Fruit fly (Drosophila melanogaster) whole organism, embryonic: ENCODE results near the gene Pc.

Source experiments
- Antp ChIP-seq: fragments of 200-800 bp; sonication (Bioruptor generic); optimal IDR thresholded peaks from 3 replicates; lab custom pipeline; 2016; ENCODE audit warnings: missing biosample characterization, missing genetic modification characterization
- Awh ChIP-seq: fragments of 200-800 bp; sonication (Bioruptor generic); IDR thresholded peaks from 2 replicates; pipeline ENCODE4, ENCODE4 v1.3.6; 2022; ENCODE audit warnings: missing biosample characterization, missing genetic modification characterization
- CG11696 ChIP-seq: fragments of 200-800 bp; sonication (Bioruptor generic); IDR thresholded peaks from 2 replicates; pipeline ENCODE4 v1.3.6; 2022; ENCODE audit warnings: missing biosample characterization, missing genetic modification characterization
- CG12391 ChIP-seq: fragments of 200-800 bp; sonication (Bioruptor generic); optimal IDR thresholded peaks from 3 replicates; lab custom pipeline; 2018; ENCODE audit warnings: missing biosample characterization, mild to moderate bottlenecking, missing genetic modification characterization, moderate library complexity
- CG12942 ChIP-seq: fragments of 200-800 bp; sonication (Bioruptor generic); optimal IDR thresholded peaks from 3 replicates; lab custom pipeline; 2016; ENCODE audit warnings: missing biosample characterization, missing genetic modification characterization
- CG14860 ChIP-seq: fragments of 200-800 bp; sonication (Bioruptor generic); IDR thresholded peaks from 3 replicates; pipeline ENCODE4 v1.3.6; 2022; ENCODE audit warnings: missing biosample characterization, missing genetic modification characterization; ENCODE audit not compliant: partially characterized antibody
- CG15269 ChIP-seq: fragments of 200-800 bp; sonication (Bioruptor generic); optimal IDR thresholded peaks from 2 replicates; lab custom pipeline; 2018; ENCODE audit warnings: missing biosample characterization, mild to moderate bottlenecking, missing genetic modification characterization, moderate library complexity
- CG1647 ChIP-seq: fragments of 200-800 bp; sonication (Bioruptor generic); optimal IDR thresholded peaks from 3 replicates; lab custom pipeline; 2016; ENCODE audit warnings: missing biosample characterization, missing genetic modification characterization
- CG17912 ChIP-seq: fragments of 200-800 bp; sonication (Bioruptor generic); optimal IDR thresholded peaks from 2 replicates; lab custom pipeline; 2018; ENCODE audit warnings: missing biosample characterization, mild to moderate bottlenecking, missing genetic modification characterization
- CG18599 ChIP-seq: fragments of 200-800 bp; sonication (Bioruptor generic); optimal IDR thresholded peaks from 3 replicates; lab custom pipeline; 2017; ENCODE audit warnings: missing biosample characterization, missing genetic modification characterization, mild to moderate bottlenecking, moderate library complexity, missing genetic modification reagents
- CG30403 ChIP-seq: fragments of 200-800 bp; sonication (Bioruptor generic); optimal IDR thresholded peaks from 3 replicates; lab custom pipeline; 2016; ENCODE audit warnings: missing biosample characterization, missing genetic modification characterization
- CG34224 ChIP-seq: fragments of 200-800 bp; sonication (Bioruptor generic); IDR thresholded peaks from 3 replicates; pipeline ENCODE4 v1.3.6; 2022; ENCODE audit warnings: missing biosample characterization, missing genetic modification characterization; ENCODE audit not compliant: partially characterized antibody
- CG42726 ChIP-seq: fragments of 200-800 bp; sonication (Bioruptor generic); IDR thresholded peaks from 2 replicates; pipeline ENCODE4 v1.3.6; 2022; ENCODE audit warnings: missing biosample characterization, missing genetic modification characterization; ENCODE audit not compliant: partially characterized antibody
- CG4424 ChIP-seq: fragments of 200-800 bp; sonication (Bioruptor generic); optimal IDR thresholded peaks from 3 replicates; lab custom pipeline; 2016; ENCODE audit warnings: missing biosample characterization, missing genetic modification characterization
- CG6175 ChIP-seq: fragments of 200-800 bp; sonication (Bioruptor generic); IDR thresholded peaks from 3 replicates; pipeline ENCODE4 v1.3.6; 2022; ENCODE audit warnings: missing biosample characterization, missing genetic modification characterization
- CG6254 ChIP-seq: fragments of 200-800 bp; sonication (Bioruptor generic); optimal IDR thresholded peaks from 3 replicates; lab custom pipeline; 2017; ENCODE audit warnings: mild to moderate bottlenecking, missing biosample characterization, missing genetic modification reagents, missing genetic modification characterization
- CG6272 ChIP-seq: fragments of 200-800 bp; sonication (Bioruptor generic); IDR thresholded peaks from 2 replicates; pipeline ENCODE4 v1.3.6; 2022; ENCODE audit warnings: missing biosample characterization, missing genetic modification characterization
- CG7745 ChIP-seq: fragments of 200-800 bp; sonication (Bioruptor generic); optimal IDR thresholded peaks from 2 replicates; lab custom pipeline; 2018; ENCODE audit warnings: missing biosample characterization, mild to moderate bottlenecking, missing genetic modification characterization, moderate library complexity
- CG8765 ChIP-seq: fragments of 200-800 bp; sonication (Bioruptor generic); IDR thresholded peaks from 2 replicates; pipeline ENCODE4 v1.3.6; 2022; ENCODE audit warnings: missing biosample characterization, missing genetic modification characterization
- CTCF ChIP-seq: fragments of 200-800 bp; sonication (Bioruptor generic); optimal IDR thresholded peaks from 2 replicates; lab custom pipeline; 2017; ENCODE audit warnings: missing biosample characterization, mild to moderate bottlenecking, missing genetic modification characterization, moderate library complexity
- D ChIP-seq, 2 experiments: fragments of 200-800 bp in 1 of 2; fragments of >200 bp in 1 of 2; sonication (Bioruptor generic) in 1 of 2; optimal IDR thresholded peaks; 2 replicates in 1 of 2; 3 replicates in 1 of 2; lab custom pipeline; 2017; ENCODE audit warnings: mild to moderate bottlenecking in 1 of 2, missing biosample characterization in 1 of 2, missing genetic modification characterization in 1 of 2, missing genetic modification reagents in 1 of 2
- D19B ChIP-seq: fragments of 200-800 bp; sonication (Bioruptor generic); optimal IDR thresholded peaks from 2 replicates; lab custom pipeline; 2017; ENCODE audit warnings: missing biosample characterization, mild to moderate bottlenecking, missing genetic modification characterization
- Dad ChIP-seq: fragments of 200-800 bp; sonication (Bioruptor generic); optimal IDR thresholded peaks from 3 replicates; lab custom pipeline; 2016; ENCODE audit warnings: missing biosample characterization, missing genetic modification characterization
- Ets97D ChIP-seq: fragments of 200-800 bp; sonication (Bioruptor generic); optimal IDR thresholded peaks from 3 replicates; lab custom pipeline; 2016; ENCODE audit warnings: missing biosample characterization, missing genetic modification characterization
- Fer3 ChIP-seq: fragments of 200-800 bp; sonication (Bioruptor generic); optimal IDR thresholded peaks from 2 replicates; lab custom pipeline; 2018; ENCODE audit warnings: missing biosample characterization, mild to moderate bottlenecking, missing genetic modification characterization, moderate library complexity
- GATAe ChIP-seq: fragments of 200-800 bp; sonication (Bioruptor generic); conservative IDR thresholded peaks from 2 replicates; pipeline ENCODE4 v1.3.6; 2022; ENCODE audit warnings: missing biosample characterization, missing genetic modification characterization
- Jarid2 ChIP-seq: fragments of 200-800 bp; sonication (Bioruptor generic); optimal IDR thresholded peaks from 3 replicates; lab custom pipeline; 2017; ENCODE audit warnings: mild to moderate bottlenecking, missing biosample characterization, missing genetic modification reagents, missing genetic modification characterization
- NK7.1 ChIP-seq: fragments of 200-800 bp; sonication (Bioruptor generic); optimal IDR thresholded peaks from 3 replicates; lab custom pipeline; 2016; ENCODE audit warnings: missing biosample characterization, missing genetic modification characterization
- Sin3A ChIP-seq: fragments of >200 bp; optimal IDR thresholded peaks from 2 replicates; lab custom pipeline; 2018
- al ChIP-seq: fragments of 200-800 bp; sonication (Bioruptor generic); IDR thresholded peaks from 2 replicates; pipeline ENCODE4 v1.3.6; 2022; ENCODE audit warnings: missing biosample characterization, missing genetic modification characterization
- cato ChIP-seq: fragments of 200-800 bp; sonication (Bioruptor generic); optimal IDR thresholded peaks from 2 replicates; lab custom pipeline; 2016; ENCODE audit warnings: missing biosample characterization, missing genetic modification characterization, borderline replicate concordance
- cwo ChIP-seq: fragments of 200-800 bp; sonication (Bioruptor generic); optimal IDR thresholded peaks from 3 replicates; lab custom pipeline; 2017; ENCODE audit warnings: missing biosample characterization, missing genetic modification characterization, mild to moderate bottlenecking, moderate library complexity, missing genetic modification reagents
- dm ChIP-seq: fragments of 200-800 bp; sonication (Bioruptor generic); optimal IDR thresholded peaks from 3 replicates; lab custom pipeline; 2016; ENCODE audit warnings: missing biosample characterization, missing genetic modification characterization
- dmrt11E ChIP-seq: fragments of 200-800 bp; sonication (Bioruptor generic); optimal IDR thresholded peaks from 3 replicates; lab custom pipeline; 2018; ENCODE audit warnings: missing biosample characterization, mild to moderate bottlenecking, missing genetic modification characterization, moderate library complexity
- emc ChIP-seq: fragments of 200-800 bp; sonication (Bioruptor generic); optimal IDR thresholded peaks from 2 replicates; lab custom pipeline; 2016; ENCODE audit warnings: missing biosample characterization, missing genetic modification characterization
- gcm ChIP-seq: fragments of 200-800 bp; sonication (Bioruptor generic); optimal IDR thresholded peaks from 2 replicates; lab custom pipeline; 2019; ENCODE audit warnings: missing biosample characterization, mild to moderate bottlenecking, missing genetic modification characterization, moderate library complexity
- h ChIP-seq: fragments of >200 bp; optimal IDR thresholded peaks from 2 replicates; lab custom pipeline; 2017
- lola ChIP-seq, 3 experiments: fragments of >200 bp in 2 of 3; fragments of 200-800 bp in 1 of 3; sonication (Bioruptor generic) in 1 of 3; optimal IDR thresholded peaks; 2 replicates each; lab custom pipeline; 2017 to 2019; ENCODE audit warnings: missing biosample characterization in 3 of 3, missing genetic modification characterization in 3 of 3, mild to moderate bottlenecking in 1 of 3, moderate library complexity in 1 of 3
- lov ChIP-seq, 2 experiments: fragments of 200-800 bp in 1 of 2; fragments of >200 bp in 1 of 2; sonication (Bioruptor generic) in 1 of 2; IDR thresholded peaks in 1 of 2; optimal IDR thresholded peaks in 1 of 2; 2 replicates in 1 of 2; 3 replicates in 1 of 2; pipeline versions ENCODE4 v1.3.6 to Lab custom; 2017 to 2022; ENCODE audit warnings: missing biosample characterization in 1 of 2, missing genetic modification characterization in 1 of 2
- p53 ChIP-seq: fragments of 200-800 bp; sonication (Bioruptor generic); optimal IDR thresholded peaks from 2 replicates; lab custom pipeline; 2016; ENCODE audit warnings: missing biosample characterization, missing genetic modification characterization
- peb ChIP-seq: fragments of 200-800 bp; sonication (Bioruptor generic); IDR thresholded peaks from 2 replicates; pipeline ENCODE4 v1.3.6; 2022; ENCODE audit warnings: missing biosample characterization, missing genetic modification characterization
- prd ChIP-seq, 3 experiments: fragments of >200 bp in 2 of 3; fragments of 200-800 bp in 1 of 3; sonication (Bioruptor generic) in 1 of 3; optimal IDR thresholded peaks in 2 of 3; IDR thresholded peaks in 1 of 3; 2 replicates in 2 of 3; 3 replicates in 1 of 3; pipeline versions ENCODE4 v1.3.6 to Lab custom; 2017 to 2022; ENCODE audit warnings: missing biosample characterization in 1 of 3, missing genetic modification characterization in 1 of 3
- ranshi ChIP-seq: fragments of 200-800 bp; sonication (Bioruptor generic); IDR thresholded peaks from 2 replicates; pipeline ENCODE4 v1.3.6; 2022; ENCODE audit warnings: missing biosample characterization, missing genetic modification characterization
- tgo ChIP-seq: fragments of 200-800 bp; sonication (Bioruptor generic); IDR thresholded peaks from 3 replicates; pipeline ENCODE4 v1.3.6; 2022; ENCODE audit warnings: missing biosample characterization, missing genetic modification characterization
- tna ChIP-seq: fragments of 200-800 bp; sonication (Bioruptor generic); IDR thresholded peaks from 2 replicates; pipeline ENCODE4 v1.3.6; 2022; ENCODE audit warnings: missing biosample characterization, missing genetic modification characterization; ENCODE audit not compliant: partially characterized antibody
- toy ChIP-seq: fragments of 200-800 bp; sonication (Bioruptor generic); IDR thresholded peaks from 2 replicates; pipeline ENCODE4 v1.3.6; 2022; ENCODE audit warnings: missing biosample characterization, missing genetic modification characterization
- wor ChIP-seq: fragments of 200-800 bp; sonication (Bioruptor generic); IDR thresholded peaks from 2 replicates; pipeline ENCODE4 v1.3.6; 2022; ENCODE audit warnings: missing biosample characterization, missing genetic modification characterization
- zfh2 ChIP-seq: fragments of 200-800 bp; sonication (Bioruptor generic); optimal IDR thresholded peaks from 2 replicates; lab custom pipeline; 2016; ENCODE audit warnings: missing biosample characterization, missing genetic modification characterization

Gene Pc

dm6 chr3L:21285639-21286338, 32.0 kb downstream of the Pc start, which contains the start of the genes CG12974 and pzg (continued):
- TF ChIP-seq GATAe (GFP tag; lab: Robert Waterston, UW), result no peak
- peak; percentile 47 for TF ChIP-seq emc (GFP tag; lab: Kevin White, UChicago)
- peak; percentile 95 for TF ChIP-seq CTCF
- TF ChIP-seq CG42726 (GFP tag; lab: Robert Waterston, UW), result peak; percentile 45; the same call in 1 of the 2 replicates
- peak; percentile 80 for TF ChIP-seq al
- peak; percentile 86 for TF ChIP-seq CG8765 (GFP tag; lab: Robert Waterston, UW)
- peak; percentile 81 for TF ChIP-seq zfh2 (GFP tag; lab: Kevin White, UChicago)
- peak; percentile 69; the same call in 1 of the 3 replicates for TF ChIP-seq CG34224 (GFP tag; lab: Robert Waterston, UW)
- peak; percentile 42 for TF ChIP-seq D19B (GFP tag; lab: Kevin White, UChicago)
- peak; percentile 61; the same call in 1 of the 2 replicates for TF ChIP-seq ranshi
- peak; percentile 78 for TF ChIP-seq peb (GFP tag; lab: Robert Waterston, UW)
- TF ChIP-seq p53 (GFP tag; lab: Kevin White, UChicago), result no peak
- peak; percentile 21; the same call in 1 of the 2 replicates for TF ChIP-seq Awh (GFP tag; lab: Robert Waterston, UW)
- no peak for TF ChIP-seq CG7745 (tag; lab: Kevin White, UChicago)
- TF ChIP-seq Sin3A, result peak; percentile 90
- peak; percentile 90 for TF ChIP-seq CG6272
- TF ChIP-seq CG1647 (GFP tag; lab: Kevin White, UChicago), result peak; percentile 78
- TF ChIP-seq NK7.1, result peak; percentile 1
- peak; percentile 83 for TF ChIP-seq CG4424 (GFP tag; lab: Kevin White, UChicago)
- peak; percentile 86 for TF ChIP-seq tgo (GFP tag; lab: Robert Waterston, UW)
- peak; percentile 55 for TF ChIP-seq Antp
- TF ChIP-seq CG12391 (tag; lab: Kevin White, UChicago), result peak; percentile 86
- TF ChIP-seq CG6254 (GFP tag; lab: Kevin White, UChicago), result no peak
- TF ChIP-seq CG12942 (GFP tag; lab: Kevin White, UChicago), result peak; percentile 67
- peak; percentile 84 for TF ChIP-seq dm (GFP tag; lab: Kevin White, UChicago)
- peak; percentile 75 for TF ChIP-seq CG17912 (GFP tag; lab: Kevin White, UChicago)
- no peak; the same call in 1 of the 2 replicates for TF ChIP-seq tna (GFP tag; lab: Robert Waterston, UW)
- peak; percentile 53; the same call in 1 of the 2 replicates for TF ChIP-seq toy (GFP tag; lab: Robert Waterston, UW)
- TF ChIP-seq Fer3 (tag; lab: Kevin White, UChicago), result peak; percentile 68
- peak in 1 of 3 experiments; percentile 94 for TF ChIP-seq lola (GFP tag; optimal IDR thresholded peaks at IDR 0.05; lab: Kevin White, UChicago)
- peak; percentile 49 for TF ChIP-seq cato (GFP tag; lab: Kevin White, UChicago)
- TF ChIP-seq lov (optimal IDR thresholded peaks at IDR 0.05; lab: Kevin White, UChicago), result no peak
- peak; percentile 81; the same call in 2 of the 3 replicates for TF ChIP-seq lov (GFP tag; IDR thresholded peaks at IDR 0.05; lab: Robert Waterston, UW)
- TF ChIP-seq CG15269, result peak; percentile 59
- TF ChIP-seq Jarid2, result peak; percentile 45
- no peak for TF ChIP-seq CG11696 (GFP tag; lab: Robert Waterston, UW)
- TF ChIP-seq CG18599 (GFP tag; lab: Kevin White, UChicago), result peak; percentile 69
- peak; percentile 73 for TF ChIP-seq CG14860
- TF ChIP-seq h, result no peak
- peak; percentile 95 for TF ChIP-seq dmrt11E (tag; lab: Kevin White, UChicago)
- no peak for TF ChIP-seq cwo (GFP tag; lab: Kevin White, UChicago)
- TF ChIP-seq prd (optimal IDR thresholded peaks at IDR 0.05; lab: Kevin White, UChicago), result no peak
- peak; percentile 91 for TF ChIP-seq prd (GFP tag; IDR thresholded peaks at IDR 0.05; lab: Robert Waterston, UW)
- peak; percentile 92 for TF ChIP-seq wor (GFP tag; lab: Robert Waterston, UW)
- no peak for TF ChIP-seq gcm (GFP tag; lab: Kevin White, UChicago)
- TF ChIP-seq Dad (GFP tag; lab: Kevin White, UChicago), result peak; percentile 78
- TF ChIP-seq CG30403 (GFP tag; lab: Kevin White, UChicago), result peak; percentile 93
- peak; percentile 97 for TF ChIP-seq Ets97D (GFP tag; lab: Kevin White, UChicago)
- no peak for TF ChIP-seq D (optimal IDR thresholded peaks at IDR 0.05; lab: Kevin White, UChicago)
- TF ChIP-seq D (GFP tag; optimal IDR thresholded peaks at IDR 0.05; lab: Kevin White, UChicago), result peak; percentile 63
- 0 out of 3 replicates have a peak, but pooled peaks have one; percentile 6 for TF ChIP-seq CG6175 (GFP tag; lab: Robert Waterston, UW)
